Fruit fly (Drosophila melanogaster) Kc167 (cell line): ENCODE data around the gene CG4025.

Source experiments
- Myc ChIP-seq: fragments of >200 bp; optimal IDR thresholded peaks from 2 replicates; lab custom pipeline; 2017; ENCODE audit warnings: missing external identifiers
- h ChIP-seq: fragments of >200 bp; optimal IDR thresholded peaks from 3 replicates; lab custom pipeline; 2018; ENCODE audit warnings: missing external identifiers
- insv ChIP-seq: fragments of >200 bp; optimal IDR thresholded peaks from 3 replicates; lab custom pipeline; 2018; ENCODE audit warnings: missing external identifiers
- ttk ChIP-seq: sonication (Bioruptor generic); optimal IDR thresholded peaks from 2 replicates; lab custom pipeline; 2017; ENCODE audit warnings: missing external identifiers

DNA sequence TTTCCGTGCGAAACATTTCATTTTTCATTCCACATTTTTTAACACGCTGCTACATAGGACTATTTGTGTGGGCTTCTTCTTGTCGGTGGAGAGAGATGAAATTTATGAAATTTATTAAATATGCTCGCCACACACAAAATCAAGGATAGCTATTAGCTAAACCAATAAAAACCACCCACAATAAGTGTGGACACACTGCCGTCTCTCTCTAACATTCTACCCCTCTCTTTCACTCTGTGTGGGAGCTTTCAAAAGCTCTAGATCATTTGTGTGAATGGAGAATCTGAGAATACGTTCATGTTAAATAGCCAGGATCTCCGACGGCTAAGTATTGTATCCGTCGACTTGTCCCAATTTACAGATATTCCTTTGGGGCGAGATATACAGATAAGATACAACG lies 39.2 kb upstream of the CG4025 start:
- TF ChIP-seq h: no peak
- TF ChIP-seq ttk (lab: Kevin White, UChicago): no peak
- TF ChIP-seq Myc: no peak
- TF ChIP-seq insv (lab: Kevin White, UChicago): no peak
